Fruit fly (Drosophila melanogaster) whole organism, embryonic: ENCODE measurements around the gene Syt12.
A peak's percentile ranks its signal among the peaks of the same experiment; 100 is the strongest.

Experiments
- CG10543 ChIP-seq: fragments of 200-800 bp; sonication (Bioruptor generic); optimal IDR thresholded peaks from 3 replicates; lab custom pipeline; 2017; ENCODE audit warnings: missing biosample characterization, mild to moderate bottlenecking, missing genetic modification characterization, moderate library complexity
- CG11504 ChIP-seq: fragments of 200-800 bp; sonication (Bioruptor generic); optimal IDR thresholded peaks from 3 replicates; lab custom pipeline; 2019; ENCODE audit warnings: missing biosample characterization, mild to moderate bottlenecking, missing genetic modification characterization, moderate library complexity
- CG11695 ChIP-seq: fragments of 200-800 bp; sonication (Bioruptor generic); IDR thresholded peaks from 3 replicates; pipeline ENCODE4 v1.3.6; 2022; ENCODE audit warnings: missing biosample characterization, missing genetic modification characterization
- CG12236 ChIP-seq: fragments of 200-800 bp; sonication (Bioruptor generic); optimal IDR thresholded peaks from 2 replicates; lab custom pipeline; 2016; ENCODE audit warnings: missing biosample characterization, missing genetic modification characterization
- CG12659 ChIP-seq: fragments of 200-800 bp; sonication (Bioruptor generic); optimal IDR thresholded peaks from 3 replicates; lab custom pipeline; 2017; ENCODE audit warnings: mild to moderate bottlenecking, missing biosample characterization, missing genetic modification reagents, missing genetic modification characterization
- CG12942 ChIP-seq: fragments of 200-800 bp; sonication (Bioruptor generic); optimal IDR thresholded peaks from 3 replicates; lab custom pipeline; 2016; ENCODE audit warnings: missing biosample characterization, missing genetic modification characterization
- CG13424 ChIP-seq: fragments of 200-800 bp; sonication (Bioruptor generic); optimal IDR thresholded peaks from 2 replicates; lab custom pipeline; 2019; ENCODE audit warnings: missing biosample characterization, mild to moderate bottlenecking, missing genetic modification characterization, moderate library complexity
- CG13894 ChIP-seq: fragments of 200-800 bp; sonication (Bioruptor generic); optimal IDR thresholded peaks from 3 replicates; lab custom pipeline; 2018; ENCODE audit warnings: missing biosample characterization, mild to moderate bottlenecking, missing genetic modification characterization, moderate library complexity
- CG15514 ChIP-seq: fragments of 200-800 bp; sonication (Bioruptor generic); optimal IDR thresholded peaks from 3 replicates; lab custom pipeline; 2017; ENCODE audit warnings: missing biosample characterization, missing genetic modification characterization, mild to moderate bottlenecking, moderate library complexity, missing genetic modification reagents
- CG2120 ChIP-seq: fragments of 200-800 bp; sonication (Bioruptor generic); optimal IDR thresholded peaks from 3 replicates; lab custom pipeline; 2016; ENCODE audit warnings: missing biosample characterization, missing genetic modification characterization
- CG30020 ChIP-seq: fragments of 200-800 bp; optimal IDR thresholded peaks from 2 replicates; lab custom pipeline; 2019; ENCODE audit warnings: missing biosample characterization, mild to moderate bottlenecking, missing genetic modification characterization, moderate library complexity
- CG3281 ChIP-seq: fragments of 200-800 bp; sonication (Bioruptor generic); optimal IDR thresholded peaks from 3 replicates; lab custom pipeline; 2017; ENCODE audit warnings: missing biosample characterization, mild to moderate bottlenecking, missing genetic modification characterization
- CG34376 ChIP-seq: fragments of 200-800 bp; sonication (Bioruptor generic); optimal IDR thresholded peaks from 2 replicates; lab custom pipeline; 2018; ENCODE audit warnings: missing biosample characterization, mild to moderate bottlenecking, missing genetic modification characterization
- CG7786 ChIP-seq: fragments of 200-800 bp; sonication (Bioruptor generic); optimal IDR thresholded peaks from 2 replicates; lab custom pipeline; 2016; ENCODE audit warnings: missing biosample characterization, missing genetic modification characterization
- CHES-1-like ChIP-seq: fragments of 200-800 bp; sonication (Bioruptor generic); optimal IDR thresholded peaks from 2 replicates; lab custom pipeline; 2016; ENCODE audit warnings: missing biosample characterization, missing genetic modification characterization
- Camta ChIP-seq: fragments of 200-800 bp; sonication (Bioruptor generic); optimal IDR thresholded peaks from 2 replicates; lab custom pipeline; 2016; ENCODE audit warnings: missing biosample characterization, missing genetic modification characterization
- Dip3 ChIP-seq: fragments of 200-800 bp; sonication (Bioruptor generic); optimal IDR thresholded peaks from 3 replicates; lab custom pipeline; 2016; ENCODE audit warnings: missing biosample characterization, missing genetic modification characterization
- ERR ChIP-seq: fragments of 200-800 bp; sonication (Bioruptor generic); optimal IDR thresholded peaks from 2 replicates; lab custom pipeline; 2016; ENCODE audit warnings: missing biosample characterization, missing genetic modification characterization
- HLH54F ChIP-seq: fragments of 200-800 bp; sonication (Bioruptor generic); optimal IDR thresholded peaks from 3 replicates; lab custom pipeline; 2016; ENCODE audit warnings: missing biosample characterization, missing genetic modification characterization
- Hr3 ChIP-seq: fragments of 200-800 bp; sonication (Bioruptor generic); optimal IDR thresholded peaks from 3 replicates; lab custom pipeline; 2016; ENCODE audit warnings: missing biosample characterization, missing genetic modification characterization
- Hr78 ChIP-seq, 2 experiments: fragments of 200-800 bp in 1 of 2; fragments of >200 bp in 1 of 2; sonication (Bioruptor generic) in 1 of 2; optimal IDR thresholded peaks; 2 replicates each; lab custom pipeline; 2017 to 2019; ENCODE audit warnings: missing biosample characterization in 2 of 2, missing genetic modification characterization in 2 of 2, mild to moderate bottlenecking in 1 of 2, moderate library complexity in 1 of 2
- Hsf ChIP-seq: fragments of 200-800 bp; sonication (Bioruptor generic); optimal IDR thresholded peaks from 3 replicates; lab custom pipeline; 2016; ENCODE audit warnings: missing biosample characterization, missing genetic modification characterization
- MTF-1 ChIP-seq: fragments of 200-800 bp; sonication (Bioruptor generic); optimal IDR thresholded peaks from 2 replicates; lab custom pipeline; 2018; ENCODE audit warnings: missing biosample characterization, mild to moderate bottlenecking, missing genetic modification characterization, borderline replicate concordance
- NFAT ChIP-seq: fragments of 200-800 bp; sonication (Bioruptor generic); IDR thresholded peaks from 2 replicates; pipeline ENCODE4 v1.3.6; 2022; ENCODE audit warnings: missing biosample characterization, missing genetic modification characterization
- NfI ChIP-seq: fragments of 200-800 bp; sonication (Bioruptor generic); optimal IDR thresholded peaks from 3 replicates; lab custom pipeline; 2018; ENCODE audit warnings: missing biosample characterization, mild to moderate bottlenecking, missing genetic modification characterization, moderate library complexity
- Oli ChIP-seq: fragments of 200-800 bp; sonication (Bioruptor generic); optimal IDR thresholded peaks from 2 replicates; lab custom pipeline; 2018; ENCODE audit warnings: missing biosample characterization, mild to moderate bottlenecking, missing genetic modification characterization, moderate library complexity
- Rfx ChIP-seq: fragments of 200-800 bp; sonication (Bioruptor generic); IDR thresholded peaks from 2 replicates; pipeline ENCODE4 v1.3.6; 2022; ENCODE audit warnings: missing biosample characterization, missing genetic modification characterization
- Trl ChIP-seq, 3 experiments: fragments of >200 bp in 2 of 3; fragments of 200-800 bp in 1 of 3; sonication (Bioruptor generic) in 1 of 3; optimal IDR thresholded peaks; 2 replicates in 1 of 3; 3 replicates in 2 of 3; lab custom pipeline; 2016 to 2017; ENCODE audit warnings: missing biosample characterization in 1 of 3, missing genetic modification characterization in 1 of 3
- Xrp1 ChIP-seq: fragments of 200-800 bp; sonication (Bioruptor generic); IDR thresholded peaks from 2 replicates; pipeline ENCODE4 v1.3.6; 2022; ENCODE audit warnings: missing biosample characterization, missing genetic modification characterization
- bab2 ChIP-seq: fragments of 200-800 bp; sonication (Bioruptor generic); optimal IDR thresholded peaks from 2 replicates; lab custom pipeline; 2016; ENCODE audit warnings: missing biosample characterization, missing genetic modification characterization
- caup ChIP-seq: fragments of 200-800 bp; sonication (Bioruptor generic); optimal IDR thresholded peaks from 3 replicates; lab custom pipeline; 2017; ENCODE audit warnings: missing biosample characterization, mild to moderate bottlenecking, missing genetic modification characterization, moderate library complexity; ENCODE audit not compliant: severe bottlenecking
- croc ChIP-seq: fragments of 200-800 bp; sonication (Bioruptor generic); conservative IDR thresholded peaks from 3 replicates; pipeline ENCODE4 v1.3.6; 2022; ENCODE audit warnings: missing biosample characterization, missing genetic modification characterization
- danr ChIP-seq: fragments of 200-800 bp; sonication (Bioruptor generic); IDR thresholded peaks from 2 replicates; pipeline ENCODE4 v1.3.6; 2022; ENCODE audit warnings: missing biosample characterization, missing genetic modification characterization
- dmrt11E ChIP-seq: fragments of 200-800 bp; sonication (Bioruptor generic); optimal IDR thresholded peaks from 3 replicates; lab custom pipeline; 2018; ENCODE audit warnings: missing biosample characterization, mild to moderate bottlenecking, missing genetic modification characterization, moderate library complexity
- exex ChIP-seq: fragments of 200-800 bp; sonication (Bioruptor generic); optimal IDR thresholded peaks from 4 replicates; lab custom pipeline; 2018; ENCODE audit warnings: missing biosample characterization, mild to moderate bottlenecking, missing genetic modification characterization, moderate library complexity
- lab ChIP-seq: fragments of 200-800 bp; sonication (Bioruptor generic); optimal IDR thresholded peaks from 3 replicates; lab custom pipeline; 2017; ENCODE audit warnings: missing biosample characterization, missing genetic modification characterization, mild to moderate bottlenecking, moderate library complexity, missing genetic modification reagents
- nerfin-1 ChIP-seq: fragments of 200-800 bp; sonication (Bioruptor generic); optimal IDR thresholded peaks from 3 replicates; lab custom pipeline; 2019; ENCODE audit warnings: missing biosample characterization, mild to moderate bottlenecking, missing genetic modification characterization, moderate library complexity
- org-1 ChIP-seq: fragments of 200-800 bp; sonication (Bioruptor generic); optimal IDR thresholded peaks from 2 replicates; lab custom pipeline; 2017; ENCODE audit warnings: missing biosample characterization, missing genetic modification characterization
- p53 ChIP-seq: fragments of 200-800 bp; sonication (Bioruptor generic); optimal IDR thresholded peaks from 2 replicates; lab custom pipeline; 2016; ENCODE audit warnings: missing biosample characterization, missing genetic modification characterization
- pb ChIP-seq: fragments of 200-800 bp; sonication (Bioruptor generic); optimal IDR thresholded peaks from 3 replicates; lab custom pipeline; 2016; ENCODE audit warnings: missing biosample characterization, missing genetic modification characterization
- pho ChIP-seq: fragments of 200-800 bp; sonication (Bioruptor generic); optimal IDR thresholded peaks from 2 replicates; lab custom pipeline; 2016; ENCODE audit warnings: missing biosample characterization, missing genetic modification characterization
- pum ChIP-seq: fragments of 200-800 bp; sonication (Bioruptor generic); optimal IDR thresholded peaks from 2 replicates; lab custom pipeline; 2016; ENCODE audit warnings: missing biosample characterization, missing genetic modification characterization
- row ChIP-seq: fragments of 200-800 bp; sonication (Bioruptor generic); IDR thresholded peaks from 3 replicates; pipeline ENCODE4 v1.3.6; 2022; ENCODE audit warnings: missing biosample characterization, missing genetic modification characterization
- sens ChIP-seq: fragments of 200-800 bp; sonication (Bioruptor generic); peaks from one replicate; lab custom pipeline; 2016; ENCODE audit warnings: missing biosample characterization, missing genetic modification characterization
- slbo ChIP-seq: fragments of 200-800 bp; sonication (Bioruptor generic); IDR thresholded peaks from 2 replicates; pipeline ENCODE4 v1.3.6; 2022; ENCODE audit warnings: missing biosample characterization, missing genetic modification characterization
- sqz ChIP-seq: fragments of 200-800 bp; sonication (Bioruptor generic); optimal IDR thresholded peaks from 3 replicates; lab custom pipeline; 2018; ENCODE audit warnings: missing biosample characterization, mild to moderate bottlenecking, missing genetic modification characterization
- tap ChIP-seq: fragments of 200-800 bp; optimal IDR thresholded peaks from 3 replicates; lab custom pipeline; 2019; ENCODE audit warnings: missing biosample characterization, mild to moderate bottlenecking, missing genetic modification characterization, moderate library complexity
- tio ChIP-seq: fragments of 200-800 bp; sonication (Bioruptor generic); optimal IDR thresholded peaks from 2 replicates; lab custom pipeline; 2017; ENCODE audit warnings: missing biosample characterization, missing genetic modification characterization, inconsistent platforms

Gene Syt12

DNA sequence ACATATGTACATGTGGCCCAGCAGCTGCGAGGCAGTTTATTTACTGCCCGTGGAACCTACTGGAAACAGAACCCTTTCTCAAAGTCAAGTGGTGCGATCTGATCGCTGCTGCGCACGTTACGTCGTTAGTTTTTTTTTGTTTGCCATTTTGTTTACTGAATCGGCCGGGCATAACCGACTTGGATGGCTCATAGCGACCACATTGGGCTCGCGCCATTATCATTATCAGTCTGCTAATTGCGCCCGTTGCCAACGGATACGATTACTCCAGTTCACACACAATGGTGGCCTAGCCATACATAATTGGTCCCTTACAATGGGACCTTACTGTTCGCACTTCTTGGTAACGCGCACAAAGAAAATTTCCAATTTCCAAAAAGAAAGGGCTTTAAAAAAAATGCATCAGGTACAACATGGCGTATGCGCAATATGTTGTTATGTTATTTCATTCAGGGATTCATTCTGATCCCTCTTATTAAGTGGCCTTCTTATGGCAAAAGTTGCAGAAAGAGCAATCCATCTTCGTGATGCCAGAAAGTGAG lies 26.3 kb upstream of the Syt12 start (continued):
- peak; percentile 12 for TF ChIP-seq tio (GFP tag; lab: Kevin White, UChicago)
- TF ChIP-seq CG3281, result peak; percentile 36
- peak; percentile 36; the same call in 1 of the 2 replicates for TF ChIP-seq slbo (GFP tag; lab: Robert Waterston, UW)
- peak; percentile 7 for TF ChIP-seq CHES-1-like
- TF ChIP-seq Rfx (GFP tag; lab: Robert Waterston, UW), result peak; percentile 45; the same call in 1 of the 2 replicates
- no peak for TF ChIP-seq CG11695 (GFP tag; lab: Robert Waterston, UW)
- TF ChIP-seq pum (GFP tag; lab: Kevin White, UChicago), result peak; percentile 14
- TF ChIP-seq croc (GFP tag; lab: Robert Waterston, UW), result no peak
- no peak for TF ChIP-seq caup (GFP tag; lab: Kevin White, UChicago)
- no peak for TF ChIP-seq tap
- peak; percentile 45 for TF ChIP-seq bab2 (GFP tag; lab: Kevin White, UChicago)
- peak; percentile 60 for TF ChIP-seq CG7786 (GFP tag; lab: Kevin White, UChicago)
- TF ChIP-seq NfI, result no peak
- TF ChIP-seq CG11504 (tag; lab: Kevin White, UChicago), result peak; percentile 25
- TF ChIP-seq HLH54F, result peak; percentile 52
- TF ChIP-seq sqz (GFP tag; lab: Kevin White, UChicago), result peak; percentile 32
- TF ChIP-seq Oli (tag; lab: Kevin White, UChicago), result peak; percentile 29
- TF ChIP-seq ERR (GFP tag; lab: Kevin White, UChicago), result peak; percentile 46
- TF ChIP-seq p53, result no peak
- peak; percentile 35; the same call in 2 of the 3 replicates for TF ChIP-seq row
- peak; percentile 29 for TF ChIP-seq CG13894 (tag; lab: Kevin White, UChicago)
- peak; percentile 24 for TF ChIP-seq Hsf (GFP tag; lab: Kevin White, UChicago)
- no peak for TF ChIP-seq nerfin-1 (tag; lab: Kevin White, UChicago)
- peak; percentile 23 for TF ChIP-seq CG12659
- no peak for TF ChIP-seq CG15514 (GFP tag; lab: Kevin White, UChicago)
- peak; percentile 12 for TF ChIP-seq CG34376
- TF ChIP-seq Hr3, result peak; percentile 3
- peak; percentile 76 for TF ChIP-seq MTF-1 (GFP tag; lab: Kevin White, UChicago)
- TF ChIP-seq Dip3 (GFP tag; lab: Kevin White, UChicago), result peak; percentile 40
- no peak for TF ChIP-seq Trl (optimal IDR thresholded peaks at IDR 0.05; lab: Kevin White, UChicago)
- TF ChIP-seq Trl (GFP tag; optimal IDR thresholded peaks at IDR 0.05; lab: Kevin White, UChicago), result peak; percentile 5
- no peak for TF ChIP-seq danr (GFP tag; lab: Robert Waterston, UW)
- peak; percentile 8 for TF ChIP-seq lab (GFP tag; lab: Kevin White, UChicago)
- TF ChIP-seq CG12236 (GFP tag; lab: Kevin White, UChicago), result no peak
- peak; percentile 4 for TF ChIP-seq org-1

DNA sequence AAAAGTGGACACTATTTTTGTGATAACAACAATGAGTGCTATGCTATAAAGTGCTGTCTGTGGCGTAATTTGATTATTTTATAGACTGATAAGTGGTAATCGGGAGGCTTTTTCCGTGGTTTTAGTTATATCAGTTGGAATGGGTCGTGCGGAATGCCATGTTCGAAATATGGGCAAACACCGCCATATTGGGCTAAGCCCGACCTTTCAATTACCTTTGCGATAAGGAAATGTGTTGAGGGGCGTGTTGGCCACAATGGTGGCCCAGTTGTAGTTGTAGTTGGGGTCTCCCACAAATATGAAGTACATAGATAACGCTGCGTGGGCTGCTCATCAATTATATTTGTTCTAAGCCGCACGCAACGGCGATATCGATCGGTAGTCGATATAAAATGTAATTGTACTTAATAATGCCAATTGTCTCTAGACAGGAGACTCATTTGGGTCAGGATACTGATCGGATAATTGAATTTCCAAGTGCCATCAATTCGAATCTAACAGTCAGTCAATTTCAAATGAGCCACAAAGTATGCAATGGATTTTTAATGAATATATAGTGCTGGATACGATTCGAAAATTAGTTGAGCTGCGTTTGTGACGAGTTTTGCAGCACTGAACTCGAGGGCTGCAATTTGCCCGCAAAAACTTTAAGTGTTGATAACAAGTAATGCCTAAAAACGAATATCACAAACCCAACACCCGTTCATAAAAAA lies 24.5 kb upstream of the Syt12 start:
- TF ChIP-seq caup (GFP tag; lab: Kevin White, UChicago), result peak; percentile 53
- TF ChIP-seq CG30020 (tag; lab: Kevin White, UChicago), result no peak
- TF ChIP-seq CG13424 (tag; lab: Kevin White, UChicago), result no peak
- TF ChIP-seq pho (GFP tag; lab: Kevin White, UChicago), result peak; percentile 53
- peak; percentile 83 for TF ChIP-seq sens (GFP tag; lab: Kevin White, UChicago)
- peak; percentile 42 for TF ChIP-seq CG10543 (GFP tag; lab: Kevin White, UChicago)
- peak; percentile 90 for TF ChIP-seq exex
- no peak for TF ChIP-seq CG12236 (GFP tag; lab: Kevin White, UChicago)
- TF ChIP-seq pb, result peak; percentile 3
- TF ChIP-seq CG34376, result peak; percentile 93
- TF ChIP-seq CG12942, result peak; percentile 33
- TF ChIP-seq NFAT (GFP tag; lab: Robert Waterston, UW), result peak; percentile 9; the same call in 1 of the 2 replicates
- peak; percentile 74 for TF ChIP-seq CG2120 (GFP tag; lab: Kevin White, UChicago)
- TF ChIP-seq CG13894 (tag; lab: Kevin White, UChicago), result peak; percentile 32
- peak; percentile 38; the same call in 1 of the 2 replicates for TF ChIP-seq Xrp1 (GFP tag; lab: Robert Waterston, UW)
- TF ChIP-seq Hr78 (GFP tag; optimal IDR thresholded peaks at IDR 0.05; lab: Kevin White, UChicago), result peak in 1 of 2 experiments; percentile 91
- no peak for TF ChIP-seq dmrt11E
- TF ChIP-seq Camta (GFP tag; lab: Kevin White, UChicago), result peak; percentile 32
